Worm (Caenorhabditis elegans): ENCODE measurements around the gene egas-1.

Gene egas-1

ce11 chrV:18650043-18650442, 9.9 kb downstream of the egas-1 start, which contains the start of gene egas-2:
Gene egas-2 (plus strand): TSS chrV:18650343.
- TF ChIP-seq alr-1 (tag; optimal IDR thresholded peaks at IDR 0.05) (no peak), nhr-12 (tag; optimal IDR thresholded peaks at IDR 0.05) (no peak), nhr-21 (tag; optimal IDR thresholded peaks at IDR 0.05) (no peak), dmd-4 (tag; optimal IDR thresholded peaks at IDR 0.05) (no peak), nhr-11 (tag; optimal IDR thresholded peaks at IDR 0.05) (no peak)

ce11 chrV:18656363-18656762, 16.3 kb downstream of the egas-1 start:
- no peak for TF ChIP-seq peb-1 (tag; optimal IDR thresholded peaks at IDR 0.05)
- TF ChIP-seq lin-13 (GFP tag; optimal IDR thresholded peaks at IDR 0.05): no peak
- no peak for TF ChIP-seq zag-1 (tag; optimal IDR thresholded peaks at IDR 0.05)
- no peak for TF ChIP-seq snpc-4 (tag; optimal IDR thresholded peaks at IDR 0.05)
- TF ChIP-seq alr-1 (tag; optimal IDR thresholded peaks at IDR 0.05): no peak
- no peak for TF ChIP-seq mab-5 (tag; optimal IDR thresholded peaks at IDR 0.05)
- TF ChIP-seq lsy-2 (tag; optimal IDR thresholded peaks at IDR 0.05): no peak
- TF ChIP-seq lin-11 (tag; optimal IDR thresholded peaks at IDR 0.05): no peak

ce11 chrV:18657391-18657790, 17.3 kb downstream of the egas-1 start:
- TF ChIP-seq elt-3 (tag; optimal IDR thresholded peaks at IDR 0.05) (no peak), nhr-23 (tag; optimal IDR thresholded peaks at IDR 0.05) (no peak), dmd-4 (tag; optimal IDR thresholded peaks at IDR 0.05) (no peak), ama-1 (optimal IDR thresholded peaks at IDR 0.05) (no peak), Y55F3AM.14 (GFP tag; optimal IDR thresholded peaks at IDR 0.05) (no peak), nhr-12 (tag; optimal IDR thresholded peaks at IDR 0.05) (no peak), nhr-129 (tag; optimal IDR thresholded peaks at IDR 0.05) (no peak), unc-39 (tag; optimal IDR thresholded peaks at IDR 0.05) (no peak), sma-3 (GFP tag; optimal IDR thresholded peaks at IDR 0.05) (no peak), egl-27 (tag; optimal IDR thresholded peaks at IDR 0.05) (no peak), ztf-11 (tag; optimal IDR thresholded peaks at IDR 0.05) (no peak), snpc-4 (tag; optimal IDR thresholded peaks at IDR 0.05) (no peak), nhr-6 (tag; optimal IDR thresholded peaks at IDR 0.05) (no peak), ztf-4 (tag; optimal IDR thresholded peaks at IDR 0.05) (no peak), gmeb-1 (tag; optimal IDR thresholded peaks at IDR 0.05) (no peak), sem-4 (tag; optimal IDR thresholded peaks at IDR 0.05) (no peak), fos-1 (tag; optimal IDR thresholded peaks at IDR 0.05) (no peak), ceh-16 (tag; optimal IDR thresholded peaks at IDR 0.05) (no peak), C34F6.9 (tag; optimal IDR thresholded peaks at IDR 0.05) (no peak), mdl-1 (tag; optimal IDR thresholded peaks at IDR 0.05) (no peak)

ce11 chrV:18658914-18659313, 18.8 kb downstream of the egas-1 start:
- TF ChIP-seq sem-4 (tag; optimal IDR thresholded peaks at IDR 0.05): no peak
- TF ChIP-seq skn-1 (tag; optimal IDR thresholded peaks at IDR 0.05): no peak
- no peak for TF ChIP-seq nhr-10 (tag; optimal IDR thresholded peaks at IDR 0.05)
- TF ChIP-seq dmd-4 (tag; optimal IDR thresholded peaks at IDR 0.05): no peak
- TF ChIP-seq nhr-11 (tag; optimal IDR thresholded peaks at IDR 0.05): no peak
- no peak for TF ChIP-seq blmp-1 (tag; optimal IDR thresholded peaks at IDR 0.05; ENCODE audit: insufficient read depth)
- TF ChIP-seq ztf-1 (GFP tag; conservative IDR thresholded peaks at IDR 0.05): no peak
- no peak for TF ChIP-seq Y55F3AM.14 (GFP tag; optimal IDR thresholded peaks at IDR 0.05)
- no peak for TF ChIP-seq ztf-4 (tag; optimal IDR thresholded peaks at IDR 0.05)

- TF ChIP-seq ceh-82 (tag; optimal IDR thresholded peaks at IDR 0.05): no peak
- no peak for TF ChIP-seq mdl-1 (tag; optimal IDR thresholded peaks at IDR 0.05)
- TF ChIP-seq mab-5 (tag; optimal IDR thresholded peaks at IDR 0.05): no peak
- no peak for TF ChIP-seq unc-62 (GFP tag; optimal IDR thresholded peaks at IDR 0.05)
- TF ChIP-seq nhr-21 (tag; optimal IDR thresholded peaks at IDR 0.05): no peak
- no peak for TF ChIP-seq Y55F3AM.14 (GFP tag; optimal IDR thresholded peaks at IDR 0.05)
- TF ChIP-seq unc-55 (GFP tag; optimal IDR thresholded peaks at IDR 0.05): no peak
- no peak for TF ChIP-seq lsy-2 (tag; optimal IDR thresholded peaks at IDR 0.05)
- TF ChIP-seq ceh-16 (tag; optimal IDR thresholded peaks at IDR 0.05): no peak
- no peak for TF ChIP-seq ZK546.5 (tag; optimal IDR thresholded peaks at IDR 0.05)
- TF ChIP-seq nhr-12 (tag; optimal IDR thresholded peaks at IDR 0.05): no peak
- TF ChIP-seq sem-4 (tag; optimal IDR thresholded peaks at IDR 0.05): no peak
- TF ChIP-seq nhr-6 (tag; optimal IDR thresholded peaks at IDR 0.05): no peak
- TF ChIP-seq ztf-1 (GFP tag; conservative IDR thresholded peaks at IDR 0.05): no peak
- no peak for TF ChIP-seq nhr-23 (tag; optimal IDR thresholded peaks at IDR 0.05)
- TF ChIP-seq ztf-4 (tag; optimal IDR thresholded peaks at IDR 0.05): no peak
- TF ChIP-seq aly-2 (tag; optimal IDR thresholded peaks at IDR 0.05): no peak
- TF ChIP-seq elt-1 (tag; optimal IDR thresholded peaks at IDR 0.05): no peak
Measured at ce11 chrV:18662333-18662732, 22.2 kb downstream of the egas-1 start.
